Fruit fly (Drosophila melanogaster): Measurements from ENCODE around the gene CG32188.

The CG32188 gene

dm6 chr3L:17846169-17846981, 12.9 kb upstream of the CG32188 start, which contains the start of the genes MED19 and CG7430:
TSS of gene MED19 (minus strand) at chr3L:17846501.
TSS of gene CG7430 (plus strand) at chr3L:17846916.
- TF ChIP-seq EcR (GFP tag; optimal IDR thresholded peaks at IDR 0.05) (peak; percentile 87), gl (tag; optimal IDR thresholded peaks at IDR 0.05) (peak; percentile 24), CG9948 (tag; optimal IDR thresholded peaks at IDR 0.05) (no peak), CG14655 (GFP tag; optimal IDR thresholded peaks at IDR 0.05) (no peak), CG17806 (tag; optimal IDR thresholded peaks at IDR 0.05) (no peak), CG10348 (GFP tag; IDR thresholded peaks at IDR 0.05) (no peak), CG8301 (tag; optimal IDR thresholded peaks at IDR 0.05) (no peak), Pif1A (GFP tag; optimal IDR thresholded peaks at IDR 0.05) (no peak), fd96Ca (GFP tag; IDR thresholded peaks at IDR 0.05) (no peak), CG32121 (GFP tag; IDR thresholded peaks at IDR 0.05) (no peak), CG8159 (tag; optimal IDR thresholded peaks at IDR 0.05) (no peak), Ets98B (GFP tag; IDR thresholded peaks at IDR 0.05) (no peak; the same call in 1 of the 2 replicates), rn (GFP tag; IDR thresholded peaks at IDR 0.05) (no peak), Pif1B (GFP tag; optimal IDR thresholded peaks at IDR 0.05) (no peak), Snoo (tag; optimal IDR thresholded peaks at IDR 0.05) (no peak), CG4496 (GFP tag; IDR thresholded peaks at IDR 0.05) (peak; percentile 54; the same call in 2 of the 3 replicates), CG13204 (GFP tag; optimal IDR thresholded peaks at IDR 0.05) (no peak), D1 (tag; optimal IDR thresholded peaks at IDR 0.05) (no peak), CG12605 (GFP tag; IDR thresholded peaks at IDR 0.05) (peak; percentile 29; the same call in 1 of the 2 replicates), CG34367 (tag; optimal IDR thresholded peaks at IDR 0.05) (no peak), CG15710 (tag; optimal IDR thresholded peaks at IDR 0.05) (no peak)

- TF ChIP-seq Ets98B (GFP tag; IDR thresholded peaks at IDR 0.05) (no peak), D1 (tag; optimal IDR thresholded peaks at IDR 0.05) (no peak), Pif1B (GFP tag; optimal IDR thresholded peaks at IDR 0.05) (no peak), CG32121 (GFP tag; IDR thresholded peaks at IDR 0.05) (0 out of 2 replicates have a peak, but pooled peaks have one; percentile 33), CG15710 (tag; optimal IDR thresholded peaks at IDR 0.05) (no peak), Snoo (tag; optimal IDR thresholded peaks at IDR 0.05) (peak; percentile 2), CG17806 (tag; optimal IDR thresholded peaks at IDR 0.05) (peak; percentile 10), fd96Ca (GFP tag; IDR thresholded peaks at IDR 0.05) (0 out of 3 replicates have a peak, but pooled peaks have one; percentile 17), CG8159 (tag; optimal IDR thresholded peaks at IDR 0.05) (no peak), CG10348 (GFP tag; IDR thresholded peaks at IDR 0.05) (no peak), rn (GFP tag; IDR thresholded peaks at IDR 0.05) (no peak), CG34367 (tag; optimal IDR thresholded peaks at IDR 0.05) (no peak), gl (tag; optimal IDR thresholded peaks at IDR 0.05) (no peak), CG13204 (GFP tag; optimal IDR thresholded peaks at IDR 0.05) (no peak), CG4496 (GFP tag; IDR thresholded peaks at IDR 0.05) (no peak; the same call in 2 of the 3 replicates), CG8301 (tag; optimal IDR thresholded peaks at IDR 0.05) (no peak), CG9948 (tag; optimal IDR thresholded peaks at IDR 0.05) (no peak), CG12605 (GFP tag; IDR thresholded peaks at IDR 0.05) (0 out of 2 replicates have a peak, but pooled peaks have one; percentile 19), Pif1A (GFP tag; optimal IDR thresholded peaks at IDR 0.05) (no peak), EcR (GFP tag; optimal IDR thresholded peaks at IDR 0.05) (peak; percentile 38)
These were observed 9.7 kb upstream of the CG32188 start, which contains the start of gene CG5567 for dm6 chr3L:17842892-17843703. TSS of gene CG5567 (minus strand) at chr3L:17843544.

dm6 chr3L:17841085-17841606, 7.7 kb upstream of the CG32188 start, which contains the start of gene CG5577:
TSS of gene CG5577 (minus strand) at chr3L:17841427.
- TF ChIP-seq D1 (tag; optimal IDR thresholded peaks at IDR 0.05) (no peak), CG34367 (tag; optimal IDR thresholded peaks at IDR 0.05) (no peak), CG32121 (GFP tag; IDR thresholded peaks at IDR 0.05) (0 out of 2 replicates have a peak, but pooled peaks have one; percentile 25), CG15710 (tag; optimal IDR thresholded peaks at IDR 0.05) (no peak), CG8159 (tag; optimal IDR thresholded peaks at IDR 0.05) (no peak), CG4496 (GFP tag; IDR thresholded peaks at IDR 0.05) (peak; percentile 87), EcR (GFP tag; optimal IDR thresholded peaks at IDR 0.05) (peak; percentile 89)

- no peak for TF ChIP-seq Pif1B (GFP tag; optimal IDR thresholded peaks at IDR 0.05)
- no peak for TF ChIP-seq CG8301 (tag; optimal IDR thresholded peaks at IDR 0.05)
- no peak for TF ChIP-seq Pif1A (GFP tag; optimal IDR thresholded peaks at IDR 0.05)
- TF ChIP-seq CG9948 (tag; optimal IDR thresholded peaks at IDR 0.05) = no peak
- no peak for TF ChIP-seq D1 (tag; optimal IDR thresholded peaks at IDR 0.05)
These were observed 1.6 kb upstream of the CG32188 start, which contains the start of gene CG32189 for dm6 chr3L:17835074-17835473. TSS of gene CG32189 (minus strand) at chr3L:17835174.

dm6 chr3L:17822784-17823383, 10.5 kb downstream of the CG32188 start, which contains the start of the genes Ir75c and Grd:
TSS of gene Ir75c (minus strand) at chr3L:17822834.
TSS of gene Grd (plus strand) at chr3L:17823333.
- TF ChIP-seq CG9948 (tag; optimal IDR thresholded peaks at IDR 0.05) (no peak), CG12605 (GFP tag; IDR thresholded peaks at IDR 0.05) (peak; percentile 71; the same call in 1 of the 2 replicates)

Data from whole organism, pupa.